Worm (Caenorhabditis elegans) whole organism, L4/young adult: ENCODE data around the gene lido-7.

Experiments used
- W03F9.2 ChIP-seq: fragments of 150-350 bp; optimal IDR thresholded peaks from 2 replicates; lab custom pipeline; 2014; ENCODE audit warnings: missing biosample characterization, missing genetic modification characterization
- dao-5 ChIP-seq: sonication (generic microtip); optimal IDR thresholded peaks from 2 replicates; lab custom pipeline; 2016; ENCODE audit warnings: missing genotype, missing genetic modification characterization, moderate library complexity, missing compliant biosample characterization
- him-1 ChIP-seq: sonication (generic microtip); optimal IDR thresholded peaks from 2 replicates; lab custom pipeline; 2016; ENCODE audit warnings: missing genotype, missing genetic modification reagents, missing genetic modification characterization, missing compliant biosample characterization

Gene lido-7

DNA sequence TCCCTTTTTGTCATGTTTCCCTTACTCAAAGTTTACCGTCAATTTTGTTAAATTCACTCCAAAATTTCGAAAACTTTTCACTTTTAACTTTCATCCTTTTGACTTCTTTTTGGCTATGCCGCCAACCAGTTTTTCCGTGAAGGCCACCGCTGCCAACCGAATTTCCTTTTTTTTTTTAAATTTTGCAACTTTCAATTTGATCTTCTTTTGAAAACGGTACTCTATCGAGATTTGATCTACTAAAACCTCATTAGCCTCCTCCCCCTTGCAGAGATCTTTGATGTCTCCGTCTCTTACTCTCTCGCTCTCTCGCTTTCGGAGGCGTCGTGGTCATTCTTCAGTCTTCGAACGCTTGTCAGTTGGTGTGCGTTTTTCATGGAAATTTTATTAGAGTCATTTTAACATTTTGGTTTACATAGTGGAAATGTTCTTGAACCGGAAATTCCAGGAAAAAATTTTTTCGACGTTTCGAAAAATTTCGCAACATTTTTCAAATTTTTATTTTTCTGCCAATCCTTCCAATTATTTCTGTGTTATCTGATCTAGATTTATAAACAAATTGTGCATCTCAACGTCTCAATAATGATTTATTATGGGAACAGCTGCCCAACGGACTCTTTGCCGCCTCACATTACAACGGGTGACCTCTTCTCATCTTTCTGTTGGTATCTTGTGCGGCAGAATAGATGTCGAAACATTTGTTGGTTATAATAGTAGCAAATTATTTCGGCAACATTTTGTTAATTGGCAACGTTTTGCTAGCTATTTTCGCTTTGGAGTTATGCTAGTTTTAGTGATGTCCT is 6.7 kb downstream of the lido-7 start:
- no peak for TF ChIP-seq him-1
- TF ChIP-seq W03F9.2 (tag; lab: Kevin White, UChicago), result no peak
- no peak for TF ChIP-seq dao-5 (tag; lab: Kevin White, UChicago)

DNA sequence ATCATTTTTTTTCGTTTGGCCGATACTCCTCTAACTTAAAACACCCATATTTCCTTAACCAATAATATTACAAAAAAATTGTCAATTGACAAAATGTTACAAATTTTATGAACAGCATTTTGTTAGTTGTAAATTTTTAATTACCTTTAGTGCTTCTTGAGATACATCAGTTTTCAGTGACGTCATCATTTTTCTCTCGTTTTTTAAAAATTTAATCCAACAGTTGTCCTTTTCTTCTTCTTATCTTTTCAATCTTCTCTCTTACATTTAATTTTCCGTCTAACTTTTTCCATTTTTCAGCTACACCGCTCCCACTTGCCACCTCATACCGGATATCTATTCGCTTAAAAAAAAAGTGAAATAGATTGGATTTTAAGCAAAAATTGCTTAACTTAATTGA is 8.6 kb downstream of the lido-7 start, which contains the start of gene lido-8:
Gene lido-8, plus strand, starts transcription at position 301 of the 400 bp plus-strand sequence.
- TF ChIP-seq dao-5 (tag; lab: Kevin White, UChicago), result no peak
- no peak for TF ChIP-seq W03F9.2 (tag; lab: Kevin White, UChicago)
- no peak for TF ChIP-seq him-1

DNA sequence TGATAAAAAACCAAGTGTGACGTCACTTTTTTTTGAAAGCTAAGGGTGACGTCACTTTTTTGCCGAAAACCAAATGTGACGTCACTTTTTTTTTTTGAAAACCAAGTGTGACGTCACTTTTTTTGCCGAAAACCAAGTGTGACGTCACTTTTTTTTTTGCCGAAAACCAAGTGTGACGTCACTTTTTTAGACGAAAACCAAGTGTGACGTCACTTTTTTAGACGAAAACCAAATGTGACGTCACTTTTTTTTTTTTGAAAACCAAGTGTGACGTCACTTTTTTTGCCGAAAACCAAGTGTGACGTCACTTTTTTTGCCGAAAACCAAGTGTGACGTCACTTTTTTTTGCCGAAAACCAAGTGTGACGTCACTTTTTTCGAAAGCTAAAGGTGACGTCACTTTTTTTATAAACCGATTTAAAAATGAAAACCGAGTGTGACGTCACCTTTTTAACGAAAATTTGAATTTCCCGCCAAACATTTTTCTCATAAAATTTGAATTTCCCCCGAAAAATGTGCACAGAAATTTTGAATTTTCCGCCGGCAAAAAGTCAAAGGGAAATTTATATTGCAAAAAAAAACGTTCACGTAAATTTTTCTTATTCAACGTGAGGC is 9.8 kb downstream of the lido-7 start:
- TF ChIP-seq W03F9.2 (tag; lab: Kevin White, UChicago) (no peak), dao-5 (tag; lab: Kevin White, UChicago) (no peak), him-1 (no peak)

DNA sequence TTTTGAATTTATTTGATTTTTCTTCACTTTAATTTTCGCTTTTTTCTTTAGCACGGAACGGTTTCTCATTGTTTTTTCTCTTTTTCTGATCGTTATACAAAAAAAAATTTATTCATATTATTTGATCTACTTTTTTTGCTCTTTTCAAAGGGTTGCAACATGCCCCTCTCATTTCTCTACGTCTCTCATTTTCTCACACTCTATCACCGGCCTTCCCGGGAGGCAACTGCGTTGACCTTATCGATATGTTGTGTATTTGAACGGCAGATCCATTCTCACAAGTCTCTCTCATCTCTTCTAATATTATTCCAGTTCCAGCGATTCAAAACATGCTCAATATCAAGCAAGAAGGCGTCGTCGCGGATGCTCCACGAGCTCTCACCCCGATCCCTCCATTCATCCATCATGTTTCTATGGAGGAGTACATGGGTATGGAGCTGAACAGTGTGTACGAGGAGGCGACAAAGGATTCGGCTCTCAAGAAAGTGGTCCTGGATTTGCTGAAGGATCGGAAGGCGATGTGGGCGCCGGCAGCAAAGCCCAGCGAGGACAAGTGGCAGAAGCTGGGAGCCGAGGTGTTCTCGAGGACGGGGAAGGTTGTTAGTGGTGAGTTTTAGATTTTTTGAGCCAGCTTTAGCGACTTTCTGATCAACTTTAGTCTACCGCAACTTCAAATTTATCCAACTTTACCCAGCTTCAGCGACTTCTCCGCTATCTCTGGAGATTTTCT is 12.6 kb downstream of the lido-7 start, which contains the start of gene lido-9:
Gene lido-9, plus strand, starts transcription at position 234 of the 730 bp plus-strand sequence.
- TF ChIP-seq W03F9.2 (tag; lab: Kevin White, UChicago), result no peak
- TF ChIP-seq dao-5 (tag; lab: Kevin White, UChicago), result no peak
- no peak for TF ChIP-seq him-1

DNA sequence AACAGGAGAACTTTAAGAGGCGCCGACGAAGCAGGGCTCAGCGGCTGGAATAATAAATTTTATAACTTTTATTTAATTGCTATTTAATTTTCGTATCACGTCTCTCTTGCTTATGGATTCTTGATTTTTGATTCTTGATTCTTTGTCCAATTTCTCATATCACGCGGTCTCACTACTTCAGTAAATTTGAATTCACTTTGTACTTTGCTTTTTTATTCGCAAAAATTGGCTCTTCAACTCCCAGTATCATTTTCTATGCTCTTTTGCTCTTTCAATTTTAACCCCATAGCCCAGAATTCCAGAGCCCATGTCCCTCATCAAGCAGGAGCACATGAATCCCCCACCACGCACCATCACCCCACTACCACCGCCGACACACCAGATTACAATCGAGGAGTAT is 14.1 kb downstream of the lido-7 start, which contains the start of gene lido-10:
Gene lido-10, plus strand, starts transcription at position 301 of the 400 bp plus-strand sequence.
- no peak for TF ChIP-seq W03F9.2 (tag; lab: Kevin White, UChicago)
- no peak for TF ChIP-seq dao-5 (tag; lab: Kevin White, UChicago)
- TF ChIP-seq him-1, result no peak

DNA sequence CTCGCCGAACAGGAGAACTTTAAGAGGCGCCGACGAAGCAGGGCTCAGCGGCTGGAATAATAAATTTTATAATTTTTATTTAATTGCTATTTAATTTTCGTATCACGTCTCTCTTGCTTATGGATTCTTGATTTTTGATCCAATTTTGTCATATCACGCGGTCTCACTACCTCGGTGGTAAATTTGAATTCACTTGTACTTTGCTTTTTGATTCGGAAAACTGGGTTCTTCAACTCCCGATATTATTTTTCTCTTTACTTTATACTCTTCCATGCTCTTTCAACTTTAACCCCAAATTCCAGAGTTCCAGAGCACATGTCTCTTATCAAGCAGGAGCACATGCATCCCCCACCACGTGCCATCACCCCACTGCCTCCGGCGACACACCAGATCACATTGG is 15.6 kb downstream of the lido-7 start, which contains the start of gene lido-11:
Gene lido-11, plus strand, starts transcription at position 301 of the 400 bp plus-strand sequence.
- TF ChIP-seq dao-5 (tag; lab: Kevin White, UChicago), result no peak
- no peak for TF ChIP-seq him-1
- no peak for TF ChIP-seq W03F9.2 (tag; lab: Kevin White, UChicago)

DNA sequence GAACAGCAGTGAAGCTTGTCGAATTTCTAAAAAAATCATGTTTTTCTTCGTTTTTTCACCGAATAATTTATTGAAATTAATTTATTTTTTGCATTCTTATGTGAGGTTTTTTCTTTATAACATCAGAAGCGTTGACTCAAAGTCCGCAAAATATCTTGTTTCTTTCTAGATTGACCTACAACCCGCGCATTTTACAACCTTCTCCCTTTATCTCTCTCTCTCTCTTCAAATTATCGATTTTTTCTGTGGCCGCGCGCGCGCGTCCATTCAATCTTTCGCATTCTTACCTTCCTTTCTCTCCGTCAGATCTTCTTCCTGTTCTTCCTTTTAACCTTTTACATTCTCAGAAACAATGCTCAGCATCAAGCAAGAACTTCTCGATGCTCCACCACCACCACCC is 17.4 kb downstream of the lido-7 start, which contains the start of gene lido-12:
Gene lido-12, plus strand, starts transcription at position 301 of the 400 bp plus-strand sequence.
- TF ChIP-seq him-1, result no peak
- TF ChIP-seq dao-5 (tag; lab: Kevin White, UChicago), result no peak
- no peak for TF ChIP-seq W03F9.2 (tag; lab: Kevin White, UChicago)

DNA sequence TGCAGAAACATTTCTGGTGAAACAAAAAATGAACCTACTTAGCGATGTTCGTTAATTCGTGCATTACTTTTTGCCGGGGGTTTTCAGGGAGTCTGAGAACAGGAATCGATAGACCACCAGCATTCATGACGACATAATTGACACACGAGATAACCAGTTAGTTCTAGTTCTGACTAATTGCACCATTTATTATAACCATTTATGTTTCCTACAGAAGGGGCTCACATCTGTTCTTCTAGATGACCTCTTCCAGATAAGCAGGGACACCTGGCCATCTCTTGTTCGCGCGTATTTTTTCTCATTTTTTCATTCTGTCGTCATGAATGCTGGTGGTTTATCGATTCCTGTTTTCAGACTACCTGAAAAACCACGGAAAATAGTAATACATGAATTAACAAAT is 20.3 kb downstream of the lido-7 start, which contains the start of gene sdz-5:
Gene sdz-5, plus strand, starts transcription at position 301 of the 400 bp plus-strand sequence.
- TF ChIP-seq W03F9.2 (tag; lab: Kevin White, UChicago) (no peak), him-1 (no peak), dao-5 (tag; lab: Kevin White, UChicago) (no peak)

DNA sequence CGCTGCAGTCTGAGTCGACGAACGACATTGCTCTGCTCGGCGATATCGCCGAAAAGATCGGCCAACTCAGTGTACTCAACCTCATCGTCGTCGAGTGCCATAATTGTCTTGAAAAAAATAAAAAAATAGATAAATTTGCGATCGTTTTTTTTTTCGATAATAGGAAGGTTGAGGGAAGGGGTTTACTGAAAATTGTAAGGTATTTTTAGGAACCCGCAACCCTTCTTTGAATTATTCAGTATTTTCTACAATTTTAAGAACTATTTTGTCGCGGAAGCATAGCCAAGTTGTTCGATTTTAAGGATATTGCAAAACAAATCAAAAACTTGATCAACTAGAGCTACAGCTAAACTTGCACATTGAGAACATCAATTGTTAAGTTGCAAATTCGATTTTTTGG is 24.0 kb downstream of the lido-7 start, which contains the start of gene C41H7.9:
Gene C41H7.9, minus strand, starts transcription at position 101 of the 400 bp plus-strand sequence.
- TF ChIP-seq him-1, result no peak
- no peak for TF ChIP-seq dao-5 (tag; lab: Kevin White, UChicago)
- TF ChIP-seq W03F9.2 (tag; lab: Kevin White, UChicago), result no peak

DNA sequence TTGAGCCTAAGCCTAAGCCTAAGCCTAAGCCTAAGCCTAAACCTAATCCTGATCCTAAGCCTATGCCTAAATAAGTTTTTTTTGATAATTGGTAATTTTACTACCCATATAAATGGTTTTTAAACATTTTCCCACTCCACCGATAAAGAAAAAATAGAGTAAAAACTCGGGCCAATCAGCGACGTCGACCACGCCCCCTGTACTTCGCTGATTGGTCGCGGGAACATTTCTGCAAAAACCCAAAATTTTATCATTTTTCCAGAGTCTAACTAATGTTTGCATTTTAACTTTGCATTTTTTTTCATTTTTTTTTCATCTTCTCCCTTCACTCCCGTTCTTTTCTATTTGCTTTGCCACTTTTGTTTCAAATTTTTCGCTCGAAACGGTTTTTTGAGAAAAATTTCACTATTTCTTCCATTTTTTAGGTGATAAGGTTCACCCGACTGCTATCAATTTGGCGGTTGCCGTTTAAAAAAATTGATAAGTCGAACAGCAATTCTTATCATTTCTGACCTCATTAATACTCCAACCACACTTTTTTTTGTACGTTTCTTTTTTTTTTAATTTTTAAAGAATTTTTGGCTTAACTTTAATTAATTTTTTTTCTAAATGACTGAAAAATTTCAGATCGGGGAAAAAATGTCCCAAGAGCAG is 26.2 kb downstream of the lido-7 start, which contains the start of gene C41H7.2:
Gene C41H7.2, plus strand, starts transcription at position 622 of the 654 bp plus-strand sequence.
- TF ChIP-seq him-1, result no peak
- no peak for TF ChIP-seq W03F9.2 (tag; lab: Kevin White, UChicago)
- TF ChIP-seq dao-5 (tag; lab: Kevin White, UChicago), result no peak

DNA sequence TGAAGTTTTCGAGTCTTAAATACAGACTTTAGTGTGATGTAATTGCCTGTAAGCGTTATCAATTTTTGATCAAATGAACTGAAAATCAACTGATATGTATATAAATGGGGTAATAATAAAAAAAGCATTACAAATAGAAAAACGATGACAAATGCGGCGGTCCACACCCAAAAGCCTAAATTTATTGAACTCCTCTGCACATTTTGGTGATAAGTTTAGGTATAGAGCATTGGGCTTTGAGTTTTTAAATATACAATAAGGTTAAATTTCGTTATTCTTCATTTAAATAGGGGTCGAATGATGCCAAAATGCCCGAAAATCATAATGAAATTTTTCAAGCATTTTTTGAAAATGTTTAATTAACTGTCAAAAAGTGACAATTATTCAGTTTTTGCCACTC is 31.7 kb downstream of the lido-7 start, which contains the start of gene clec-3:
Gene clec-3, minus strand, starts transcription at position 101 of the 400 bp plus-strand sequence.
- TF ChIP-seq W03F9.2 (tag; lab: Kevin White, UChicago), result no peak

DNA sequence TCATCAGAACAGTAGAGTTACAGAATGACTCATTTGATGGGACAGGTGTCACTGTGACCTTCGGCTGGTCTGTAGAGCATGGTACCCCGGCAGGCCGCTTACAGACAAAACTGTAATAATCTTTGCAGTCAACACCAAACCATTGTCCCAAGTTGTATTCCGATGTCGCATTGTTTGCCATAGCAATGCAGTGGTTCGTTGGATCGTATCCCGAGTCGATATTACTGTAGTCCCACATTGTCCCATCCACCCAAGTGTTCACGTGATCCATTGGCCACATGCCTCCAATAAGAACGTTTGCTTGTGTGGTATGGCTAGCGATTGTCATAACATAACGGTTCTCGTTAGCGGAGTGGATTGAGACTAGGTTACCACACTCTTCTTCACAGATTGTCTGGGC is 32.8 kb downstream of the lido-7 start:
- no peak for TF ChIP-seq dao-5 (tag; lab: Kevin White, UChicago)
- no peak for TF ChIP-seq W03F9.2 (tag; lab: Kevin White, UChicago)
- no peak for TF ChIP-seq him-1
